Worm (Caenorhabditis elegans) whole organism, L1 larva: ENCODE measurements around the gene D2096.5.
"Not testable (repeated sequence)": the region's sequence is repeated elsewhere in the genome, so short reads cannot be mapped to it uniquely, and the experiment has no call there.

ENCODE experiments used
- C16A3.4 ChIP-seq: fragments of 150-350 bp; optimal IDR thresholded peaks from 2 replicates; lab custom pipeline; 2014; ENCODE audit warnings: missing biosample characterization, missing genetic modification characterization
- Y116A8C.19 ChIP-seq: sonication (generic microtip); optimal IDR thresholded peaks from 2 replicates; lab custom pipeline; 2016; ENCODE audit warnings: missing compliant biosample characterization, missing genetic modification characterization, borderline replicate concordance
- ceh-82 ChIP-seq, 3 experiments: fragments of 150-350 bp in 1 of 3; sonication (generic microtip) in 2 of 3; optimal IDR thresholded peaks; 2 replicates each; lab custom pipeline; 2014 to 2017; ENCODE audit warnings: missing biosample characterization in 3 of 3, missing genetic modification characterization in 3 of 3
- ceh-88 ChIP-seq: fragments of 200-800 bp; sonication (Bioruptor generic); IDR thresholded peaks from 2 replicates; pipeline ENCODE4 v1.3.6; 2022; ENCODE audit warnings: missing genetic modification characterization, missing compliant biosample characterization
- ceh-90 ChIP-seq: sonication (generic microtip); optimal IDR thresholded peaks from 2 replicates; lab custom pipeline; 2016; ENCODE audit warnings: missing genetic modification characterization, missing compliant biosample characterization
- dsc-1 ChIP-seq: sonication (generic microtip); optimal IDR thresholded peaks from 2 replicates; lab custom pipeline; 2016; ENCODE audit warnings: mild to moderate bottlenecking, missing genetic modification characterization, missing compliant biosample characterization
- elt-2 ChIP-seq: sonication (generic microtip); optimal IDR thresholded peaks from 2 replicates; lab custom pipeline; 2016; ENCODE audit warnings: missing genetic modification characterization, mild to moderate bottlenecking, inconsistent platforms, missing compliant biosample characterization, missing genetic modification reagents
- ets-5 ChIP-seq: fragments of 200-800 bp; sonication (Bioruptor generic); IDR thresholded peaks from 2 replicates; pipeline ENCODE4 v1.3.6; 2022; ENCODE audit warnings: missing genetic modification characterization, missing compliant biosample characterization
- fkh-10 ChIP-seq: sonication (generic microtip); optimal IDR thresholded peaks from 2 replicates; lab custom pipeline; 2017; ENCODE audit warnings: missing biosample characterization, missing genetic modification reagents, missing genetic modification characterization
- fkh-4 ChIP-seq: sonication (generic microtip); optimal IDR thresholded peaks from 2 replicates; lab custom pipeline; 2016; ENCODE audit warnings: missing compliant biosample characterization, missing genetic modification characterization, borderline replicate concordance
- lin-13 ChIP-seq: fragments of 150-350 bp; optimal IDR thresholded peaks from 2 replicates; lab custom pipeline; 2014; ENCODE audit warnings: missing biosample characterization, missing genetic modification reagents, missing genetic modification characterization
- lin-14 ChIP-seq: fragments of 200-800 bp; sonication (Bioruptor generic); optimal IDR thresholded peaks from 2 replicates; lab custom pipeline; 2018; ENCODE audit warnings: mild to moderate bottlenecking, missing genetic modification characterization, moderate library complexity, missing compliant biosample characterization
- lin-15B ChIP-seq: fragments of 150-350 bp; sonication (generic microtip); optimal IDR thresholded peaks from 3 replicates; lab custom pipeline; 2014; ENCODE audit warnings: missing biosample characterization, missing genetic modification characterization
- lin-35 ChIP-seq, 2 experiments: fragments of 150-350 bp; optimal IDR thresholded peaks; 2 replicates each; lab custom pipeline; 2014; ENCODE audit warnings: missing biosample characterization in 2 of 2, missing genetic modification characterization in 2 of 2, missing genetic modification reagents in 2 of 2
- lin-39 ChIP-seq: fragments of 150-350 bp; optimal IDR thresholded peaks from 2 replicates; lab custom pipeline; 2014; ENCODE audit warnings: missing biosample characterization, missing genetic modification reagents, missing genetic modification characterization
- lir-3 ChIP-seq: sonication (generic microtip); optimal IDR thresholded peaks from 2 replicates; lab custom pipeline; 2016; ENCODE audit warnings: mild to moderate bottlenecking, missing genetic modification characterization, moderate library complexity, missing compliant biosample characterization; ENCODE audit not compliant: poor library complexity
- lsy-2 ChIP-seq, 2 experiments: fragments of 150-350 bp; optimal IDR thresholded peaks; 2 replicates each; lab custom pipeline; 2014; ENCODE audit warnings: missing biosample characterization in 2 of 2, missing genetic modification characterization in 2 of 2
- mab-9 ChIP-seq: fragments of 200-800 bp; sonication (Bioruptor generic); IDR thresholded peaks from 2 replicates; pipeline ENCODE4 v1.3.6; 2022; ENCODE audit warnings: missing genetic modification reagents, missing genetic modification characterization, missing compliant biosample characterization
- mef-2 ChIP-seq: fragments of 150-350 bp; optimal IDR thresholded peaks from 2 replicates; lab custom pipeline; 2014; ENCODE audit warnings: missing biosample characterization, missing genetic modification characterization
- mep-1 ChIP-seq: fragments of 150-350 bp; optimal IDR thresholded peaks from 2 replicates; lab custom pipeline; 2014; ENCODE audit warnings: missing biosample characterization, missing genetic modification characterization
- nhr-28 ChIP-seq: fragments of 150-350 bp; optimal IDR thresholded peaks from 2 replicates; lab custom pipeline; 2014; ENCODE audit warnings: missing biosample characterization, missing genetic modification characterization
- nhr-47 ChIP-seq: sonication (generic microtip); optimal IDR thresholded peaks from 2 replicates; lab custom pipeline; 2016; ENCODE audit warnings: mild to moderate bottlenecking, missing genetic modification characterization, moderate library complexity, missing compliant biosample characterization
- nhr-90 ChIP-seq: sonication (generic microtip); optimal IDR thresholded peaks from 2 replicates; lab custom pipeline; 2016; ENCODE audit warnings: mild to moderate bottlenecking, missing genetic modification characterization, missing compliant biosample characterization; ENCODE audit not compliant: poor library complexity
- pqm-1 ChIP-seq: sonication (generic microtip); optimal IDR thresholded peaks from 3 replicates; lab custom pipeline; 2017; ENCODE audit warnings: missing biosample characterization, missing genetic modification characterization
- rnt-1 ChIP-seq: sonication (generic microtip); optimal IDR thresholded peaks from 2 replicates; lab custom pipeline; 2016; ENCODE audit warnings: mild to moderate bottlenecking, missing genetic modification characterization, moderate library complexity, missing compliant biosample characterization
- skn-1 ChIP-seq: fragments of 150-350 bp; optimal IDR thresholded peaks from 2 replicates; lab custom pipeline; 2014; ENCODE audit warnings: missing biosample characterization, missing genetic modification characterization
- snpc-4 ChIP-seq: fragments of 150-350 bp; optimal IDR thresholded peaks from 2 replicates; lab custom pipeline; 2014; ENCODE audit warnings: missing biosample characterization, missing genetic modification characterization
- sox-4 ChIP-seq: sonication (generic microtip); optimal IDR thresholded peaks from 2 replicates; lab custom pipeline; 2016; ENCODE audit warnings: missing genetic modification characterization, missing compliant biosample characterization
- swsn-7 ChIP-seq: sonication (generic microtip); optimal IDR thresholded peaks from 2 replicates; lab custom pipeline; 2016; ENCODE audit warnings: missing genetic modification characterization, missing compliant biosample characterization
- tlp-1 ChIP-seq: fragments of 150-350 bp; optimal IDR thresholded peaks from 2 replicates; lab custom pipeline; 2014; ENCODE audit warnings: missing biosample characterization, missing genetic modification characterization
- zip-4 ChIP-seq: fragments of 200-800 bp; sonication (Bioruptor generic); optimal IDR thresholded peaks from 2 replicates; lab custom pipeline; 2018; ENCODE audit warnings: mild to moderate bottlenecking, missing genetic modification characterization, moderate library complexity, missing compliant biosample characterization
- ztf-4 ChIP-seq: fragments of 150-350 bp; optimal IDR thresholded peaks from 2 replicates; lab custom pipeline; 2014; ENCODE audit warnings: missing biosample characterization, missing genetic modification characterization

Gene D2096.5

DNA sequence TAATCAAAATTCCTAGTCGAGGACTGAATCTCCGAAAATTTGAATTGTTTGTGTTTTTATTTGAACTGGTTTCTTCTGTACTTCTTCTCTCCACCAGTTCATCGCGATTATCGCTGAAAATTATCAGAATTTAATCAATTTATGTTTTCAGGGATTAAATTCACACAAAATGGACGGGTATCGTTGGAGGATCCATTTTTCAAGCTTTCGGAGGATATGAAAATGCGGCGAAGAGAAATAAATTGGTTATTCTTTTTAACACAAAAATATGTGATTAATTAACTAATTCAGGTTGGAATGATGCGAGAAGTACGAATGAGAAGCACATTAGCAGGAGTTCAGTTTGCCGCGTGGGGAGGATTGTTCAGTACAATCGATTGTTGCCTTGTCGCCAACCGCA, 36.8 kb upstream of the D2096.5 start, which contains the start of gene timm-17B.2:
Gene timm-17B.2 (plus strand): TSS at position 301 of the 400 bp plus-strand sequence.
- TF ChIP-seq lsy-2 (tag; optimal IDR thresholded peaks at IDR 0.05; lab: Kevin White, UChicago) (no peak), lin-15B (no peak), nhr-28 (tag; lab: Kevin White, UChicago) (no peak)

DNA sequence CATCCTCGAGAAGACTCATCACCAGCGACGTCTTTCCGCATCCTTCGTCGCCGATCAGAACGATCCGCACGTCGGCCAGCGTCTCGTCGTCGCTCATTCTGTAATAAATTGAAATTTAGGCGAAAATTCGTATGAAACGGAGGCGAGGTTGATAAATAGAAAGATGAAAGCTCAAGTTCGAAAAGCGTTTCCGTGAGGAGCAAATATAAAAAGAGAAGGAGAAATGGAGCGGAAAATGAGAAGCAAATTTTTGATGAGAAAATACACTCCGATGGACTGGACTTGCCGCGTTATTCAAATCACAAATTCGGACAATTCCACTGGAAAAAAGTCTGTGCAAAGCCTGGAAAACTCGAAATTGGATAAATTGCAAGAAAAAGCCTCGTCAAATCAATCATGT, 34.5 kb upstream of the D2096.5 start, which contains the start of gene D2096.11:
Gene D2096.11 (minus strand): TSS at position 101 of the 400 bp plus-strand sequence.
- no peak for TF ChIP-seq mep-1 (tag; lab: Kevin White, UChicago)
- no peak for TF ChIP-seq sox-4 (tag; lab: Kevin White, UChicago)
- TF ChIP-seq lir-3 = no peak
- no peak for TF ChIP-seq lin-13
- no peak for TF ChIP-seq mab-9 (GFP tag; lab: Robert Waterston, UW)
- TF ChIP-seq dsc-1 = no peak

DNA sequence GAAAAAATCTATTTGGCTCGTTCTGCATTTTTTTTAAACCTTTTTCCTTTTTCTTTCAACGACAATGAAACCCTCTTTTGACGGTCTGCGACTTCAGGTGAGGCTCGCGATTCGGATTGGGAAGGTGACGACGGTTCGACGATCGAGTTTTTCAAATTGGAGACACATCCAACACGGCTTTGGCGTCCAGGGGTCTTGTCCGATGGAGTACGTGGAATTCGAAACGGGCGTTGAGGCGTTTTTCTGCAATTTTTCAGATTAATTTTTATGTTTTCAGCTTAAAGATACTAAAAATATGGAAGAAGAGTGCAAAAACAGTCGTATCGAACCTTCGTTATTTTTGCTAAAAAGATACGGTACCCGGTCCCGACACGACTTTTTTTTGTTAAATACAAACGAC, 29.6 kb upstream of the D2096.5 start, which contains the start of gene D2096.10:
Gene D2096.10 (minus strand): TSS at position 101 of the 400 bp plus-strand sequence.
- TF ChIP-seq mef-2 (tag; lab: Kevin White, UChicago); ceh-88 (GFP tag; lab: Robert Waterston, UW); Y116A8C.19 (tag; lab: Kevin White, UChicago): not testable (repeated sequence)

DNA sequence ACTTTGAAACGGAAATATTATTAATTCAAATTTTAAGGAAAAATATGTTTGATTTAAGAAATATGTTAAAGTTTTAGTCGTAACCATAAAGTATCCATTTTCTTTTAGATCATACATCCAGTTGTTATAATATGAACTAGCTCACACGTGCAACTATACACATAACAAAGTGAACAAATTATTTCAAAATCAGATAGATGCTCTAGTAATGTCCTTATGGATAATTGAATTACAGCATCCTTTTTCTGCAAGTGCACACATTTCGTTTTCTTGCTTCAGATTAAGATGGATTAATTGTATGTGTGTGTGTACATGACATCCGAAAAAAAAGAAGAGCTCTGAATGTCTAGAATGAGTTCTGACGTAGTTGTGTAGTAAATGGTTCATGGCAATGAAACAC, 26.1 kb upstream of the D2096.5 start:
- TF ChIP-seq ets-5 (GFP tag; lab: Robert Waterston, UW) (no peak), lin-14 (GFP tag; lab: Kevin White, UChicago) (peak; percentile 39)

DNA sequence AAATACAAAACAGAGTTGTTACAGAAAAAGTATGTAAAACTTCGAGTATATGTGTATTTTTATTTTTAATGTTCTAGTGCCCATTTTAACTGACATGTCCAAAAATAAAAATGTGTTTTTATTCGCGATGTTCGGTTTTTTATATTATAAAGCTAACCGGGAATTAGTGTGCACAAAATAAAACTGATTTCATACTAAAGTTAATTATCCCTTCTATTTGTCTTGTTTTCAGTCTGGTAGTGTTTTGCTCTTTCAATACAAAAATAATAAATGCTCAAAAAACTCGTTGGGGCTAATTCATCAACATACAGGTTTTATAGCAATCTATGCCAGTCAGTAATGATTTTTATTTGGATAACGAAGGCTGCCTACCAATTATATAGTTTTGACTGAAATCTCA, 25.2 kb upstream of the D2096.5 start:
- TF ChIP-seq zip-4 (GFP tag; lab: Kevin White, UChicago) (no peak), skn-1 (tag; lab: Kevin White, UChicago) (no peak), ceh-82 (tag; optimal IDR thresholded peaks at IDR 0.05; lab: Kevin White, UChicago) (no peak), ceh-90 (no peak), lin-35 (GFP tag; optimal IDR thresholded peaks at IDR 0.05; lab: Kevin White, UChicago) (no peak), nhr-90 (no peak), ceh-88 (GFP tag; lab: Robert Waterston, UW) (no peak), mep-1 (tag; lab: Kevin White, UChicago) (no peak), lin-39 (tag; lab: Kevin White, UChicago) (no peak), snpc-4 (tag; lab: Kevin White, UChicago) (no peak), rnt-1 (no peak), nhr-47 (tag; lab: Kevin White, UChicago) (no peak)

DNA sequence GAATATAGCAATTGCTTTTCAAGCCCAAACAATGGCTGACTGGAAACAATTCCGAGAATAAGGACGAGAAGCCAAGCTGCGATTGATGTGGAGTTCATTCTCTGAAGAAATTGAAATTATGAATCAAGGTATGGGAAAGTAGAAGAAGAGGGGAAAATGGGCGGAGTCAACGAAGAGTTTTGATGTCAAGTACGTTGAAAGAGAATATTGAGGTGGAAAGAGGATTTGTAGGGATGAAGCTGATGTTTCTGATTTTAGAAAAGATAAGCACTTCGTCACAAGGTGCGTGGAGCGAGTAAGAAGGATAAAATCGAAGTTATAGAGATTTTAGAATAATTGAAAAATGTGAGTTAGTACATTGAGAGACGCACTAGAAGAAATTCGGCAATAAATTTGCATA, 23.1 kb upstream of the D2096.5 start, which contains the start of gene D2096.9:
Gene D2096.9 (minus strand): TSS at position 101 of the 400 bp plus-strand sequence.
- peak; percentile 45 for TF ChIP-seq dsc-1
- TF ChIP-seq C16A3.4 = no peak

DNA sequence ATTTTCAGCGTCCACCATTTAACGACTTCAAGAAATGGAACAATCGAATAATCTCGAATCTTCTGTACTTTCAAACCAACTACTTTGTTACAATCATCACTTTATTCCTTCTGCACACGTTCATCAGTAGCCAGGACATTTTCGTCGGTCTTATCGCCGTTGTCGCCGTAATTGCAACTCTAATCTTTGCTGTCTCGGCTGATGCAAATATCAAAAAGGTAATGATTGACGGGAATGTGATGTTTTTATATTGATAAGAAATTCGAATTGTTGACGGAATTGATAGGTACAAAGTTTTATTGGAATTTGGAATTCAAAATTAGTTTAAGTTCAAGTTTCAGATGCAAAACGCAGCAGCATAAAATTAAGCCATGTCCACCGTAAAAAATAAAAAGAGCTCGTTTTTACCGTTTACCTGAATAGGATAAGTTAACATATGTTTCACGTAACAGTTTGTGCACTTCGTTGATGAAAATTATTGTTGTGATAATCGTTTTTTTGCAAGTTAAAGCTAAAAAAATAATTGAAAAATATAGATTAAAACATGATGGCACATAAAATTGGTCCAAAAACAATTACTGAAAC, 20.8 kb upstream of the D2096.5 start:
- no peak for TF ChIP-seq ztf-4 (tag; lab: Kevin White, UChicago)
- TF ChIP-seq fkh-4 (tag; lab: Kevin White, UChicago) = no peak
- TF ChIP-seq lin-14 (GFP tag; lab: Kevin White, UChicago) = peak; percentile 12
- TF ChIP-seq ceh-88 (GFP tag; lab: Robert Waterston, UW) = no peak
- peak in 1 of 2 experiments; percentile 27 for TF ChIP-seq lin-35 (GFP tag; optimal IDR thresholded peaks at IDR 0.05; lab: Kevin White, UChicago)
- peak; percentile 75 for TF ChIP-seq pqm-1
- no peak for TF ChIP-seq fkh-10 (GFP tag; lab: Kevin White, UChicago)
- no peak for TF ChIP-seq tlp-1 (tag; lab: Kevin White, UChicago)
- peak; percentile 86 for TF ChIP-seq elt-2 (tag; lab: Kevin White, UChicago)
- TF ChIP-seq swsn-7 = no peak
